Fruit fly (Drosophila melanogaster) whole organism: Measurements from ENCODE around the gene CG4301.

Source experiments
- CG8478 ChIP-seq: fragments of >200 bp; optimal IDR thresholded peaks from 2 replicates; lab custom pipeline; 2018; ENCODE audit warnings: inconsistent platforms
- EcR ChIP-seq, 2 experiments: fragments of >200 bp; optimal IDR thresholded peaks; 2 replicates each; lab custom pipeline; 2017; ENCODE audit warnings: missing biosample characterization in 2 of 2, missing genetic modification characterization in 2 of 2, missing genetic modification reagents in 2 of 2
- pan ChIP-seq: fragments of >200 bp; optimal IDR thresholded peaks from 2 replicates; lab custom pipeline; 2017
- psq ChIP-seq: fragments of >200 bp; optimal IDR thresholded peaks from 2 replicates; lab custom pipeline; 2017
- usp ChIP-seq: fragments of >200 bp; optimal IDR thresholded peaks from 2 replicates; lab custom pipeline; 2017; ENCODE audit warnings: missing biosample characterization, missing genetic modification characterization, mixed read lengths

DNA sequence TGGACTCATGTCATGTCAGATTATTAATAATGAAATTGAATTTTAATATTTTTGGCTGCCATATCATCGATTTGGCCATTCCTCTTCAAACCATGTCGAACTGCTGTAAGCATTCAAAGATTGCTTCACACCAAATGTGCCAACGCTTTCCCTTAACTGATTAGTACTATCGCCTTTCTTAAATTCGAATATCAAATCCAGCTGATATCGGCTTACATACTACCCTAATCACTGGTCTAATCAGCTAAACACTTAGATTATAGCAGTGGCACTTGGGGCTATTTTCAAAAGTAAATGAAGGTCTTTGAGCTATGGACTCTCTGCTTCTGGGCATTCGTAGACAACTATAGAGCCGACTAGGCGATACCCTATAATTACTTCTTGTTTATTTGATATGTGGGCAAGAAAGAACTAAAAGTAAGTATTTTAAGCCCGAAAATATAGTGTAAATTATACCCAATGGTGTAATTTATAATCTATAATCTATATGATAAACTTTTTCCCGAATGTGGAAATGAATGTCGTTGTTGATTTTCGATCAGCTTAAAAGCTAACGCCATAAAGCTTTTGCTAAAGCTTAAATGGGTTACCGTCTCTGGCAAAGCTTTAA, 1.4 kb upstream of the CG4301 start:
- TF ChIP-seq usp (GFP tag; lab: Kevin White, UChicago) (no peak), pan (lab: Kevin White, UChicago) (no peak), EcR (GFP tag; optimal IDR thresholded peaks at IDR 0.05; lab: Kevin White, UChicago) (no peak), psq (lab: Kevin White, UChicago) (no peak), CG8478 (lab: Kevin White, UChicago) (no peak)
